Worm (Caenorhabditis elegans) whole organism, L2 larva: ENCODE data around the gene F21D5.9.

Experiments
- ama-1 ChIP-seq: fragments of 150-350 bp; optimal IDR thresholded peaks from 2 replicates; lab custom pipeline; 2018; ENCODE audit warnings: inconsistent platforms
- lin-13 ChIP-seq: fragments of 150-350 bp; optimal IDR thresholded peaks from 2 replicates; lab custom pipeline; 2014; ENCODE audit warnings: missing biosample characterization, missing genetic modification reagents, missing genetic modification characterization
- snpc-4 ChIP-seq: fragments of 150-350 bp; optimal IDR thresholded peaks from 2 replicates; lab custom pipeline; 2014; ENCODE audit warnings: missing biosample characterization, missing genetic modification characterization
- unc-39 ChIP-seq: fragments of 150-350 bp; optimal IDR thresholded peaks from 2 replicates; lab custom pipeline; 2014; ENCODE audit warnings: missing biosample characterization, missing genetic modification characterization
- zag-1 ChIP-seq: fragments of 150-350 bp; optimal IDR thresholded peaks from 2 replicates; lab custom pipeline; 2014; ENCODE audit warnings: missing biosample characterization, missing genetic modification characterization
- ztf-4 ChIP-seq: fragments of 150-350 bp; optimal IDR thresholded peaks from 2 replicates; lab custom pipeline; 2014; ENCODE audit warnings: missing biosample characterization, missing genetic modification characterization

DNA sequence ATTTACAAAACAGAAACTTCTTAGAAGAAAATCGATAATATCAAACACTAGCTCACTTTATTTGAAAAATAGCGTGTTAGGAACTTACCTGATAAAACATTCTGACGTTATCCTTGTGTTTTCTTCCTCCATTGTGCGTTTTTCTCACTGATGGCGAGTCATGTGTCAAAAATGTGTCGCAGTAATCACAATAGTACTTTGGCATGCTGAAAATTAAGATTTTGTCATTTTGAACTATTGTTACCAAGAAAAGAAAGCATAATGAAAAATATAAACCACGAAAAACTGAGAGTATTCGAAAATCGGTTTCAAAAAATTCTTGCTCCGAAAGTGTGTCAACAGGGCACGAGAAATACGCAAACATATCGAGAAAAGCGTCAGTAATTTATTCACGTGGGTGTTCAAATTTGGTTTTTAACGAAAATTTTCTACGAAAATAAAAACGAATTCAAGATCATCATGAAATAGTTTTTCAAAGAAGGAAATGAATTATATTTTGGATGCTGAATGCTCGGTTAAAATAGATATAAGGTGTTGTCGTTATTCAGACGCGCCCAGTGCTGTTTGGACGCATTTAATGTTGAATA lies 36.1 kb upstream of the F21D5.9 start, which contains the start of gene snrp-3:
- TF ChIP-seq unc-39 (tag; lab: Kevin White, UChicago) = no peak
- TF ChIP-seq ztf-4 (tag; lab: Kevin White, UChicago) = peak; percentile 30
- peak; percentile 86 for TF ChIP-seq lin-13 (GFP tag; lab: Kevin White, UChicago)
- peak; percentile 32 for TF ChIP-seq zag-1 (tag; lab: Kevin White, UChicago)
- peak; percentile 55 for TF ChIP-seq snpc-4
- TF ChIP-seq ama-1 (lab: Kevin White, UChicago) = peak; percentile 69
